Worm (Caenorhabditis elegans): ENCODE data around the gene sri-29.

DNA sequence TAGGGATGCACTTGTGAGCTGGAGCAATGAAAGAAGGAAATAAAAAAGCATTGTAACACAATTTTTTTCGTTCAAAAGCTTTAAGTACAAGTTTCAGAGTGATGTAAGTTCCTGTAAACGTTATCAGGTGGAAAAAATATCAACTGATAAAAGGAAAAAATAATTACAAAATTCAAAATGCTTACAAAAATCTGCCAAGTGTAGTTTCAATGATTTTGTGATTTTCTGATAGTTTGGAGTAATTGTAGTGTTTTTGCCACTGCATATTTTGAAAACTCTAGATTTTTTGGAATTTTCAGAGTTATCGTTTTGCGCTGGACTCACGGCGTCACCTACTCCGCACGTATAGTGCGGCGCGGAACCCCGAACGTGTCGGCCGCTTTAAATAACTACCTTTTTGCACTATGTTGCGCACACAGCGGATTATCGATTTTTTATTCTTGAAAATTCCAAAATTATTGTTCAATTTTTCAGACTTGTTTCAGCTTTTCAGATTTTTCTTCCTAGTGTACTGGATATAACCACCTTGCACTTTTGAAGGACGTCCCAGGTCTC is 20.7 kb upstream of the sri-29 start, which contains the start of gene clec-2:
- TF ChIP-seq syd-9 (tag; optimal IDR thresholded peaks at IDR 0.05) (no peak), fkh-10 (GFP tag; optimal IDR thresholded peaks at IDR 0.05) (no peak), rnt-1 (tag; optimal IDR thresholded peaks at IDR 0.05) (no peak), unc-55 (GFP tag; optimal IDR thresholded peaks at IDR 0.05) (no peak), mec-3 (tag; optimal IDR thresholded peaks at IDR 0.05; ENCODE audit: borderline replicate concordance) (no peak), hlh-8 (tag; optimal IDR thresholded peaks at IDR 0.05) (no peak), gmeb-2 (tag; optimal IDR thresholded peaks at IDR 0.05) (no peak), fkh-6 (tag; optimal IDR thresholded peaks at IDR 0.05) (no peak), fax-1 (tag; optimal IDR thresholded peaks at IDR 0.05) (no peak), ceh-31 (tag; optimal IDR thresholded peaks at IDR 0.05) (no peak), pha-4 (tag; optimal IDR thresholded peaks at IDR 0.05) (no peak)
